Fruit fly (Drosophila melanogaster) whole organism, prepupa: ENCODE data around the gene CG13449.
A peak's percentile ranks its signal among the peaks of the same experiment; 100 is the strongest.

Source experiments
- Blimp-1 ChIP-seq: fragments of 200-800 bp; sonication (Bioruptor generic); optimal IDR thresholded peaks from 3 replicates; lab custom pipeline; 2017; ENCODE audit warnings: missing biosample characterization, missing genetic modification characterization, mild to moderate bottlenecking, moderate library complexity, missing genetic modification reagents
- CG10631 ChIP-seq: fragments of 200-800 bp; sonication (Bioruptor generic); optimal IDR thresholded peaks from 2 replicates; lab custom pipeline; 2016; ENCODE audit warnings: missing biosample characterization, missing genetic modification characterization
- CG10669 ChIP-seq: fragments of 200-800 bp; sonication (Bioruptor generic); optimal IDR thresholded peaks from 3 replicates; lab custom pipeline; 2018; ENCODE audit warnings: missing biosample characterization, mild to moderate bottlenecking, missing genetic modification characterization, moderate library complexity
- CG11294 ChIP-seq: fragments of 200-800 bp; sonication (Bioruptor generic); IDR thresholded peaks from 2 replicates; pipeline ENCODE4 v1.3.6; 2022; ENCODE audit warnings: missing biosample characterization, missing genetic modification characterization
- CG11762 ChIP-seq: fragments of 200-800 bp; sonication (Bioruptor generic); optimal IDR thresholded peaks from 3 replicates; lab custom pipeline; 2016; ENCODE audit warnings: missing biosample characterization, missing genetic modification characterization; ENCODE audit not compliant: insufficient read depth
- CG11902 ChIP-seq: fragments of 200-800 bp; sonication (Bioruptor generic); optimal IDR thresholded peaks from 3 replicates; lab custom pipeline; 2016; ENCODE audit warnings: missing biosample characterization, missing genetic modification characterization
- CG15336 ChIP-seq: fragments of 200-800 bp; sonication (Bioruptor generic); IDR thresholded peaks from 2 replicates; pipeline ENCODE4 v1.3.6; 2022; ENCODE audit warnings: missing biosample characterization, missing genetic modification characterization
- CG1621 ChIP-seq: fragments of 200-800 bp; sonication (Bioruptor generic); optimal IDR thresholded peaks from 3 replicates; lab custom pipeline; 2018; ENCODE audit warnings: missing biosample characterization, mild to moderate bottlenecking, missing genetic modification characterization
- CG3032 ChIP-seq: fragments of 200-800 bp; optimal IDR thresholded peaks from 2 replicates; lab custom pipeline; 2019; ENCODE audit warnings: missing biosample characterization, mild to moderate bottlenecking, missing genetic modification characterization, moderate library complexity
- CG31627 ChIP-seq: fragments of 200-800 bp; sonication (Bioruptor generic); optimal IDR thresholded peaks from 3 replicates; lab custom pipeline; 2016; ENCODE audit warnings: missing biosample characterization, missing genetic modification characterization
- CG32006 ChIP-seq: fragments of 200-800 bp; sonication (Bioruptor generic); optimal IDR thresholded peaks from 3 replicates; lab custom pipeline; 2017; ENCODE audit warnings: missing biosample characterization, mild to moderate bottlenecking, missing genetic modification characterization
- CG34406 ChIP-seq: fragments of 200-800 bp; sonication (Bioruptor generic); optimal IDR thresholded peaks from 3 replicates; lab custom pipeline; 2016; ENCODE audit warnings: missing biosample characterization, missing genetic modification characterization
- CG3919 ChIP-seq: fragments of 200-800 bp; sonication (Bioruptor generic); optimal IDR thresholded peaks from 3 replicates; lab custom pipeline; 2016; ENCODE audit warnings: missing biosample characterization, missing genetic modification characterization
- CG4318 ChIP-seq: fragments of 200-800 bp; sonication (Bioruptor generic); optimal IDR thresholded peaks from 3 replicates; lab custom pipeline; 2017; ENCODE audit warnings: missing biosample characterization, mild to moderate bottlenecking, missing genetic modification characterization
- CG6163 ChIP-seq: fragments of 200-800 bp; sonication (Bioruptor generic); IDR thresholded peaks from 3 replicates; pipeline ENCODE4 v1.3.6; 2022; ENCODE audit warnings: missing biosample characterization, missing genetic modification characterization
- CG6276 ChIP-seq: fragments of 200-800 bp; sonication (Bioruptor generic); optimal IDR thresholded peaks from 2 replicates; lab custom pipeline; 2017; ENCODE audit warnings: missing biosample characterization, mild to moderate bottlenecking, missing genetic modification characterization
- CG6792 ChIP-seq: fragments of 200-800 bp; sonication (Bioruptor generic); optimal IDR thresholded peaks from 3 replicates; lab custom pipeline; 2016; ENCODE audit warnings: missing biosample characterization, missing genetic modification characterization
- CG6808 ChIP-seq: fragments of 200-800 bp; sonication (Bioruptor generic); optimal IDR thresholded peaks from 3 replicates; lab custom pipeline; 2017; ENCODE audit warnings: missing biosample characterization, missing genetic modification characterization, mild to moderate bottlenecking, moderate library complexity, missing genetic modification reagents
- CG6854 ChIP-seq: fragments of 200-800 bp; sonication (Bioruptor generic); optimal IDR thresholded peaks from 2 replicates; lab custom pipeline; 2017; ENCODE audit warnings: missing biosample characterization, mild to moderate bottlenecking, missing genetic modification characterization
- CG7368 ChIP-seq: fragments of 200-800 bp; sonication (Bioruptor generic); optimal IDR thresholded peaks from 3 replicates; lab custom pipeline; 2016; ENCODE audit warnings: missing biosample characterization, missing genetic modification characterization
- CG8119 ChIP-seq: fragments of 200-800 bp; sonication (Bioruptor generic); IDR thresholded peaks from 3 replicates; pipeline ENCODE4 v1.3.6; 2022; ENCODE audit warnings: missing biosample characterization, missing genetic modification characterization
- CG8319 ChIP-seq: fragments of 200-800 bp; sonication (Bioruptor generic); optimal IDR thresholded peaks from 3 replicates; lab custom pipeline; 2016; ENCODE audit warnings: missing biosample characterization, missing genetic modification characterization
- CG9139 ChIP-seq: fragments of 200-800 bp; sonication (Bioruptor generic); optimal IDR thresholded peaks from 3 replicates; lab custom pipeline; 2017; ENCODE audit warnings: missing biosample characterization, mild to moderate bottlenecking, missing genetic modification characterization
- Eip75B ChIP-seq: fragments of 200-800 bp; sonication (Bioruptor generic); optimal IDR thresholded peaks from 3 replicates; lab custom pipeline; 2016; ENCODE audit warnings: missing biosample characterization, missing genetic modification characterization
- Eip78C ChIP-seq: fragments of 200-800 bp; sonication (Bioruptor generic); peaks from one replicate; lab custom pipeline; 2016; ENCODE audit warnings: missing biosample characterization, missing genetic modification characterization
- Eip93F ChIP-seq: fragments of 200-800 bp; sonication (Bioruptor generic); optimal IDR thresholded peaks from 2 replicates; lab custom pipeline; 2016; ENCODE audit warnings: missing biosample characterization, mild to moderate bottlenecking, missing genetic modification characterization
- Ets96B ChIP-seq: fragments of 200-800 bp; optimal IDR thresholded peaks from 2 replicates; lab custom pipeline; 2019; ENCODE audit warnings: missing biosample characterization, mild to moderate bottlenecking, missing genetic modification characterization, moderate library complexity
- Gug ChIP-seq: fragments of 200-800 bp; sonication (Bioruptor generic); IDR thresholded peaks from 2 replicates; pipeline ENCODE4 v1.3.6; 2022; ENCODE audit warnings: missing biosample characterization, missing genetic modification characterization
- Hr39 ChIP-seq: fragments of 200-800 bp; sonication (Bioruptor generic); optimal IDR thresholded peaks from 2 replicates; lab custom pipeline; 2016; ENCODE audit warnings: missing biosample characterization, missing genetic modification characterization
- Hr4 ChIP-seq: fragments of 200-800 bp; sonication (Bioruptor generic); optimal IDR thresholded peaks from 3 replicates; lab custom pipeline; 2016; ENCODE audit warnings: missing biosample characterization, missing genetic modification characterization
- Met ChIP-seq: fragments of 200-800 bp; sonication (Bioruptor generic); optimal IDR thresholded peaks from 3 replicates; lab custom pipeline; 2016; ENCODE audit warnings: missing biosample characterization, missing genetic modification characterization
- OdsH ChIP-seq: fragments of 200-800 bp; sonication (Bioruptor generic); optimal IDR thresholded peaks from 3 replicates; lab custom pipeline; 2016; ENCODE audit warnings: missing biosample characterization, missing genetic modification characterization
- Smox ChIP-seq: fragments of 200-800 bp; sonication (Bioruptor generic); optimal IDR thresholded peaks from 3 replicates; lab custom pipeline; 2016; ENCODE audit warnings: missing biosample characterization, missing genetic modification characterization
- Sox102F ChIP-seq: fragments of 200-800 bp; sonication (Bioruptor generic); optimal IDR thresholded peaks from 2 replicates; lab custom pipeline; 2016; ENCODE audit warnings: missing biosample characterization, mild to moderate bottlenecking, missing genetic modification characterization
- Sox14 ChIP-seq: fragments of 200-800 bp; sonication (Bioruptor generic); optimal IDR thresholded peaks from 3 replicates; lab custom pipeline; 2016; ENCODE audit warnings: missing biosample characterization, missing genetic modification characterization
- achi ChIP-seq: fragments of 200-800 bp; sonication (Bioruptor generic); optimal IDR thresholded peaks from 3 replicates; lab custom pipeline; 2016; ENCODE audit warnings: missing biosample characterization, missing genetic modification characterization
- acj6 ChIP-seq: fragments of 200-800 bp; sonication (Bioruptor generic); optimal IDR thresholded peaks from 3 replicates; lab custom pipeline; 2016; ENCODE audit warnings: missing biosample characterization, missing genetic modification characterization
- cyc ChIP-seq: fragments of 200-800 bp; sonication (Bioruptor generic); optimal IDR thresholded peaks from 3 replicates; lab custom pipeline; 2016; ENCODE audit warnings: missing biosample characterization, missing genetic modification characterization
- dac ChIP-seq: fragments of 200-800 bp; sonication (Bioruptor generic); optimal IDR thresholded peaks from 2 replicates; lab custom pipeline; 2017; ENCODE audit warnings: missing biosample characterization, mild to moderate bottlenecking, missing genetic modification characterization
- eg ChIP-seq: fragments of 200-800 bp; sonication (Bioruptor generic); IDR thresholded peaks from 3 replicates; pipeline ENCODE4 v1.3.6; 2022; ENCODE audit warnings: missing biosample characterization, missing genetic modification characterization
- fd59A ChIP-seq: fragments of 200-800 bp; sonication (Bioruptor generic); optimal IDR thresholded peaks from 2 replicates; lab custom pipeline; 2017; ENCODE audit warnings: missing biosample characterization, mild to moderate bottlenecking, missing genetic modification characterization, missing genetic modification reagents
- fd85E ChIP-seq: fragments of 200-800 bp; sonication (Bioruptor generic); optimal IDR thresholded peaks from 3 replicates; lab custom pipeline; 2016; ENCODE audit warnings: missing biosample characterization, missing genetic modification characterization
- fkh ChIP-seq: fragments of 200-800 bp; sonication (Bioruptor generic); optimal IDR thresholded peaks from 3 replicates; lab custom pipeline; 2017; ENCODE audit warnings: missing biosample characterization, mild to moderate bottlenecking, missing genetic modification characterization, moderate library complexity
- lz ChIP-seq: fragments of 200-800 bp; sonication (Bioruptor generic); optimal IDR thresholded peaks from 3 replicates; lab custom pipeline; 2016; ENCODE audit warnings: missing biosample characterization, missing genetic modification characterization
- net ChIP-seq: fragments of 200-800 bp; sonication (Bioruptor generic); optimal IDR thresholded peaks from 3 replicates; lab custom pipeline; 2016; ENCODE audit warnings: missing biosample characterization, missing genetic modification characterization
- pdm3 ChIP-seq: fragments of 200-800 bp; sonication (Bioruptor generic); optimal IDR thresholded peaks from 3 replicates; lab custom pipeline; 2016; ENCODE audit warnings: missing biosample characterization, missing genetic modification characterization
- salr ChIP-seq, 2 experiments: fragments of 200-800 bp; sonication (Bioruptor generic); optimal IDR thresholded peaks; 3 replicates each; lab custom pipeline; 2016 to 2018; ENCODE audit warnings: missing biosample characterization in 2 of 2, missing genetic modification characterization in 2 of 2, mild to moderate bottlenecking in 1 of 2
- svp ChIP-seq: fragments of 200-800 bp; sonication (Bioruptor generic); peaks from one replicate; lab custom pipeline; 2016; ENCODE audit warnings: missing biosample characterization, missing genetic modification characterization
- topi ChIP-seq: fragments of 200-800 bp; sonication (Bioruptor generic); optimal IDR thresholded peaks from 3 replicates; lab custom pipeline; 2016; ENCODE audit warnings: missing biosample characterization, missing genetic modification characterization
- vri ChIP-seq: fragments of 200-800 bp; sonication (Bioruptor generic); optimal IDR thresholded peaks from 3 replicates; lab custom pipeline; 2016; ENCODE audit warnings: missing biosample characterization, mild to moderate bottlenecking, missing genetic modification characterization

Gene CG13449

DNA sequence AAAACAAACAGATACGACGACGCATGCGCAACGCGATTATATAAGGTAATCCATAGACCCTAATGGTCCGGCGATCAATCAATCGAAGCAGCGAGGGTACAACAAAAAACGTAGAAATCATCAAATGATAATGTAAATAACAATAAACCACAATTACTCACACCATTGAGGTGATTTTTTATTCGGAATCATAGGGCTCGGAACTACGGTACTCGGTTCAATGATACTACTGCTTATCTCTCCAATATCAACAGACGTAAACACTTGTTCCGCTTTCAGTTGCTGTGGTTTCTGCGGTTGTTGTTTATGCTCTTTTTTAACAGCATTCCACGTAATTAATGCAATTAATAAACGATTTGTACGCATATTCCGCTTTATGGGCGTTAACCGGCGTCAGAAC is 14.7 kb downstream of the CG13449 start:
- TF ChIP-seq Hr39 (GFP tag; lab: Kevin White, UChicago) (no peak), fkh (GFP tag; lab: Kevin White, UChicago) (peak; percentile 69)

dm6 chr3L:15597037-15597785 is 15.4 kb downstream of the CG13449 start:
- no peak for TF ChIP-seq net (GFP tag; lab: Kevin White, UChicago)
- no peak for TF ChIP-seq CG8319 (GFP tag; lab: Kevin White, UChicago)
- no peak for TF ChIP-seq salr (GFP tag; optimal IDR thresholded peaks at IDR 0.05; lab: Kevin White, UChicago)
- TF ChIP-seq Sox14, result no peak
- TF ChIP-seq cyc (GFP tag; lab: Kevin White, UChicago), result no peak
- no peak for TF ChIP-seq CG8119 (GFP tag; lab: Robert Waterston, UW)
- no peak for TF ChIP-seq CG6163 (GFP tag; lab: Robert Waterston, UW)
- TF ChIP-seq CG6808 (GFP tag; lab: Kevin White, UChicago), result peak; percentile 37
- peak; percentile 31 for TF ChIP-seq Eip75B (GFP tag; lab: Kevin White, UChicago)
- TF ChIP-seq acj6, result no peak
- TF ChIP-seq Ets96B (tag; lab: Kevin White, UChicago), result no peak
- TF ChIP-seq Blimp-1 (GFP tag; lab: Kevin White, UChicago), result peak; percentile 40
- TF ChIP-seq dac, result no peak
- no peak for TF ChIP-seq Hr39 (GFP tag; lab: Kevin White, UChicago)
- TF ChIP-seq CG6792 (GFP tag; lab: Kevin White, UChicago), result no peak
- no peak for TF ChIP-seq CG4318 (GFP tag; lab: Kevin White, UChicago)
- TF ChIP-seq CG10669 (GFP tag; lab: Kevin White, UChicago), result no peak
- no peak for TF ChIP-seq svp (GFP tag; lab: Kevin White, UChicago)
- no peak for TF ChIP-seq CG11762 (GFP tag; lab: Kevin White, UChicago)
- no peak for TF ChIP-seq topi (GFP tag; lab: Kevin White, UChicago)
- peak; percentile 60 for TF ChIP-seq fkh (GFP tag; lab: Kevin White, UChicago)
- no peak for TF ChIP-seq CG3919
- no peak for TF ChIP-seq CG6276 (GFP tag; lab: Kevin White, UChicago)
- no peak for TF ChIP-seq Smox (GFP tag; lab: Kevin White, UChicago)
- no peak for TF ChIP-seq CG31627 (GFP tag; lab: Kevin White, UChicago)
- no peak for TF ChIP-seq eg
- TF ChIP-seq Hr4 (GFP tag; lab: Kevin White, UChicago), result no peak
- peak; percentile 39 for TF ChIP-seq CG6854 (GFP tag; lab: Kevin White, UChicago)
- TF ChIP-seq CG1621, result no peak
- no peak for TF ChIP-seq Gug (GFP tag; lab: Robert Waterston, UW)
- peak; percentile 78 for TF ChIP-seq Eip78C (GFP tag; lab: Kevin White, UChicago)
- no peak for TF ChIP-seq CG10631 (GFP tag; lab: Kevin White, UChicago)
- peak; percentile 37 for TF ChIP-seq Sox102F
- peak; percentile 50 for TF ChIP-seq vri (GFP tag; lab: Kevin White, UChicago)
- TF ChIP-seq CG15336 (GFP tag; lab: Robert Waterston, UW), result no peak
- no peak for TF ChIP-seq CG11294 (GFP tag; lab: Robert Waterston, UW)
- no peak for TF ChIP-seq lz (GFP tag; lab: Kevin White, UChicago)
- no peak for TF ChIP-seq CG7368 (GFP tag; lab: Kevin White, UChicago)
- TF ChIP-seq OdsH, result no peak
- TF ChIP-seq CG34406 (GFP tag; lab: Kevin White, UChicago), result no peak
- no peak for TF ChIP-seq CG3032 (tag; lab: Kevin White, UChicago)
- no peak for TF ChIP-seq fd85E
- TF ChIP-seq pdm3 (GFP tag; lab: Kevin White, UChicago), result no peak
- peak; percentile 11 for TF ChIP-seq Met (GFP tag; lab: Kevin White, UChicago)
- TF ChIP-seq CG9139, result no peak
- peak; percentile 7 for TF ChIP-seq achi (GFP tag; lab: Kevin White, UChicago)
- TF ChIP-seq CG11902, result no peak
- TF ChIP-seq CG32006 (GFP tag; lab: Kevin White, UChicago), result no peak
- TF ChIP-seq fd59A (GFP tag; lab: Kevin White, UChicago), result no peak
- TF ChIP-seq Eip93F (GFP tag; lab: Kevin White, UChicago), result peak; percentile 9
